Worm (Caenorhabditis elegans) whole organism, L2 larva: ENCODE results near the gene slc-36.3.

Source experiments
- R02D3.7 ChIP-seq: fragments of 150-350 bp; optimal IDR thresholded peaks from 2 replicates; lab custom pipeline; 2014; ENCODE audit warnings: missing biosample characterization, missing genetic modification characterization
- ceh-82 ChIP-seq: fragments of 150-350 bp; optimal IDR thresholded peaks from 2 replicates; lab custom pipeline; 2014; ENCODE audit warnings: missing biosample characterization, missing genetic modification characterization
- egl-27 ChIP-seq: sonication (generic microtip); optimal IDR thresholded peaks from 3 replicates; lab custom pipeline; 2017; ENCODE audit warnings: missing biosample characterization, missing genetic modification reagents, missing genetic modification characterization
- elt-3 ChIP-seq: sonication (generic microtip); optimal IDR thresholded peaks from 2 replicates; lab custom pipeline; 2017; ENCODE audit warnings: missing biosample characterization, missing genetic modification characterization
- mbf-1 ChIP-seq: sonication (generic microtip); optimal IDR thresholded peaks from 2 replicates; lab custom pipeline; 2017; ENCODE audit warnings: missing biosample characterization, missing genetic modification characterization
- nhr-11 ChIP-seq: fragments of 150-350 bp; optimal IDR thresholded peaks from 2 replicates; lab custom pipeline; 2014; ENCODE audit warnings: missing biosample characterization, missing genetic modification characterization
- nhr-129 ChIP-seq: fragments of 150-350 bp; optimal IDR thresholded peaks from 2 replicates; lab custom pipeline; 2014; ENCODE audit warnings: missing biosample characterization, missing genetic modification characterization
- nhr-77 ChIP-seq: fragments of 150-350 bp; optimal IDR thresholded peaks from 2 replicates; lab custom pipeline; 2014; ENCODE audit warnings: missing biosample characterization, missing genetic modification characterization
- unc-55 ChIP-seq: fragments of 150-350 bp; sonication (generic microtip); optimal IDR thresholded peaks from 3 replicates; lab custom pipeline; 2014; ENCODE audit warnings: missing biosample characterization, missing genetic modification reagents, missing genetic modification characterization
- ztf-4 ChIP-seq: fragments of 150-350 bp; optimal IDR thresholded peaks from 2 replicates; lab custom pipeline; 2014; ENCODE audit warnings: missing biosample characterization, missing genetic modification characterization

- TF ChIP-seq nhr-11 (tag; lab: Kevin White, UChicago) (no peak), elt-3 (no peak), unc-55 (GFP tag; lab: Kevin White, UChicago) (no peak), ztf-4 (tag; lab: Kevin White, UChicago) (no peak), egl-27 (tag; lab: Kevin White, UChicago) (no peak), nhr-77 (tag; lab: Kevin White, UChicago) (no peak), mbf-1 (tag; lab: Kevin White, UChicago) (no peak), ceh-82 (no peak), nhr-129 (no peak), R02D3.7 (tag; lab: Kevin White, UChicago) (no peak)
Measured at ce11 chrV:20551096-20551495, 7.1 kb upstream of the slc-36.3 start, which contains the start of gene Y38H6C.20.
